Worm (Caenorhabditis elegans) whole organism, L2 larva: ENCODE measurements around the gene Y22D7AL.9.

Source experiments
- ama-1 ChIP-seq: fragments of 150-350 bp; optimal IDR thresholded peaks from 2 replicates; lab custom pipeline; 2018; ENCODE audit warnings: inconsistent platforms
- egl-27 ChIP-seq: sonication (generic microtip); optimal IDR thresholded peaks from 3 replicates; lab custom pipeline; 2017; ENCODE audit warnings: missing biosample characterization, missing genetic modification reagents, missing genetic modification characterization
- fos-1 ChIP-seq: fragments of 150-350 bp; optimal IDR thresholded peaks from 2 replicates; lab custom pipeline; 2014; ENCODE audit warnings: missing biosample characterization, missing genetic modification characterization
- lin-11 ChIP-seq: fragments of 150-350 bp; sonication (generic microtip); optimal IDR thresholded peaks from 2 replicates; lab custom pipeline; 2014; ENCODE audit warnings: missing biosample characterization, missing genetic modification characterization, inconsistent platforms, mixed read lengths
- nhr-237 ChIP-seq: fragments of 150-350 bp; optimal IDR thresholded peaks from 2 replicates; lab custom pipeline; 2014; ENCODE audit warnings: missing biosample characterization, missing genetic modification characterization
- peb-1 ChIP-seq: fragments of 150-350 bp; optimal IDR thresholded peaks from 2 replicates; lab custom pipeline; 2014; ENCODE audit warnings: missing biosample characterization, missing genetic modification characterization
- ztf-4 ChIP-seq: fragments of 150-350 bp; optimal IDR thresholded peaks from 2 replicates; lab custom pipeline; 2014; ENCODE audit warnings: missing biosample characterization, missing genetic modification characterization

- TF ChIP-seq ama-1 (lab: Kevin White, UChicago) = no peak
- no peak for TF ChIP-seq lin-11 (tag; lab: Kevin White, UChicago)
- TF ChIP-seq peb-1 (tag; lab: Kevin White, UChicago) = no peak
- TF ChIP-seq nhr-237 = no peak
- no peak for TF ChIP-seq ztf-4 (tag; lab: Kevin White, UChicago)
- TF ChIP-seq fos-1 (tag; lab: Kevin White, UChicago) = no peak
- no peak for TF ChIP-seq egl-27
These were observed 37.4 kb downstream of the Y22D7AL.9 start, which contains the start of gene Y22D7AL.7 for ce11 chrIII:1576451-1576850.
